Worm (Caenorhabditis elegans) whole organism, L4/young adult: ENCODE measurements around the gene T02H6.10.

Experiments
- W03F9.2 ChIP-seq: fragments of 150-350 bp; optimal IDR thresholded peaks from 2 replicates; lab custom pipeline; 2014; ENCODE audit warnings: missing biosample characterization, missing genetic modification characterization
- dao-5 ChIP-seq: sonication (generic microtip); optimal IDR thresholded peaks from 2 replicates; lab custom pipeline; 2016; ENCODE audit warnings: missing genotype, missing genetic modification characterization, moderate library complexity, missing compliant biosample characterization
- him-1 ChIP-seq: sonication (generic microtip); optimal IDR thresholded peaks from 2 replicates; lab custom pipeline; 2016; ENCODE audit warnings: missing genotype, missing genetic modification reagents, missing genetic modification characterization, missing compliant biosample characterization

DNA sequence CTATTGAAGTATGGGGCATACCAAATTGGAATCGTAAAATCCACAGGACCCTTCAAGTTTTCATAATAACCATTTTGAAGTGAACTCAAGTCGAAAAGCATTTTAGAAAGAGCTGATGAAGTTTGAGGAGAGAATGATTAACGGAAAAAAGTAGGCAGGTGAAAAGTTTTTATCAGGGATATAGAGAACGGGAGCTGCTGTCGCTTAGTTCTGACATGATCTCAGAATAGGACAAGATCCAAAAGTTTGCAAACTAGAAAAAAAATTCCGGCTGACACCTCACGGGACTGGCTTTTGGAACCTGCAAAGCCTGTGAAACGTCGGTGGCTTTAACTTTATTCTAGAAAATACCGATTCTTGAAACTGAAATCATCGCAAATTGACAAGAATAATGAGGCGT, 9.5 kb downstream of the T02H6.10 start, which contains the start of gene sri-46:
- TF ChIP-seq him-1 (tag; lab: Kevin White, UChicago) (no peak), W03F9.2 (no peak), dao-5 (tag; lab: Kevin White, UChicago) (no peak)
